Worm (Caenorhabditis elegans): ENCODE measurements around the gene zip-5.

zip-5 gene

ce11 chrV:13298706-13299105 lies 34.4 kb downstream of the zip-5 start:
- TF ChIP-seq lin-13 (tag; optimal IDR thresholded peaks at IDR 0.05) (no peak), snpc-4 (tag; optimal IDR thresholded peaks at IDR 0.05) (no peak), unc-62 (GFP tag; optimal IDR thresholded peaks at IDR 0.05) (no peak), sem-2 (GFP tag; optimal IDR thresholded peaks at IDR 0.05) (no peak), bed-3 (GFP tag; optimal IDR thresholded peaks at IDR 0.05) (no peak), nhr-237 (tag; optimal IDR thresholded peaks at IDR 0.05) (no peak), pha-4 (tag; optimal IDR thresholded peaks at IDR 0.05) (no peak), hlh-1 (tag; optimal IDR thresholded peaks at IDR 0.05) (no peak), mab-5 (tag; optimal IDR thresholded peaks at IDR 0.05) (no peak), nhr-76 (tag; optimal IDR thresholded peaks at IDR 0.05) (no peak), M03D4.4 (tag; optimal IDR thresholded peaks at IDR 0.05) (no peak), ceh-43 (GFP tag; optimal IDR thresholded peaks at IDR 0.05) (no peak)

ce11 chrV:13299398-13299797 lies 35.1 kb downstream of the zip-5 start:
- no peak for TF ChIP-seq ceh-83 (GFP tag; optimal IDR thresholded peaks at IDR 0.05)
- TF ChIP-seq pha-4 (tag; optimal IDR thresholded peaks at IDR 0.05) = no peak
- no peak for TF ChIP-seq cnd-1 (tag; optimal IDR thresholded peaks at IDR 0.05)

- no peak for TF ChIP-seq ces-1 (GFP tag; optimal IDR thresholded peaks at IDR 0.05)
- no peak for TF ChIP-seq M03D4.4 (tag; optimal IDR thresholded peaks at IDR 0.05)
- TF ChIP-seq cnd-1 (tag; optimal IDR thresholded peaks at IDR 0.05) = no peak
- no peak for TF ChIP-seq sem-2 (GFP tag; optimal IDR thresholded peaks at IDR 0.05)
- TF ChIP-seq ceh-39 (tag; optimal IDR thresholded peaks at IDR 0.05) = no peak
- TF ChIP-seq flh-1 (GFP tag; optimal IDR thresholded peaks at IDR 0.05) = no peak
These were observed 36.1 kb downstream of the zip-5 start for ce11 chrV:13300492-13300891.

ce11 chrV:13301443-13301842 lies 37.1 kb downstream of the zip-5 start, which contains the start of gene ceh-79:
TSS of gene ceh-79 (plus strand) at chrV:13301833.
- TF ChIP-seq flh-1 (GFP tag; optimal IDR thresholded peaks at IDR 0.05) (no peak), nhr-76 (tag; optimal IDR thresholded peaks at IDR 0.05) (no peak), unc-120 (tag; optimal IDR thresholded peaks at IDR 0.05; ENCODE audit: poor library complexity, severe bottlenecking) (no peak), nhr-237 (tag; optimal IDR thresholded peaks at IDR 0.05) (no peak), zip-8 (tag; optimal IDR thresholded peaks at IDR 0.05) (no peak), sem-2 (GFP tag; optimal IDR thresholded peaks at IDR 0.05) (no peak), mep-1 (tag; optimal IDR thresholded peaks at IDR 0.05) (no peak), pha-4 (tag; optimal IDR thresholded peaks at IDR 0.05) (no peak), mab-5 (tag; optimal IDR thresholded peaks at IDR 0.05) (no peak), sptf-1 (tag; optimal IDR thresholded peaks at IDR 0.05) (no peak), unc-39 (tag; optimal IDR thresholded peaks at IDR 0.05) (no peak), elt-3 (tag; optimal IDR thresholded peaks at IDR 0.05) (no peak), lin-32 (GFP tag; optimal IDR thresholded peaks at IDR 0.05) (no peak), snpc-4 (tag; optimal IDR thresholded peaks at IDR 0.05) (no peak)

ce11 chrV:13304663-13305188 lies 40.4 kb downstream of the zip-5 start, which contains the start of gene C26E1.2:
TSS of gene C26E1.2 (plus strand) at chrV:13305138.
- TF ChIP-seq nhr-76 (tag; optimal IDR thresholded peaks at IDR 0.05) (no peak), ceh-83 (GFP tag; optimal IDR thresholded peaks at IDR 0.05) (no peak), blmp-1 (tag; optimal IDR thresholded peaks at IDR 0.05) (no peak), lsy-2 (tag; optimal IDR thresholded peaks at IDR 0.05) (no peak), elt-1 (tag; optimal IDR thresholded peaks at IDR 0.05; ENCODE audit: borderline replicate concordance, insufficient read depth) (no peak), drap-1 (GFP tag; optimal IDR thresholded peaks at IDR 0.05) (no peak), flh-1 (GFP tag; optimal IDR thresholded peaks at IDR 0.05) (no peak), nhr-28 (tag; optimal IDR thresholded peaks at IDR 0.05) (no peak), elt-3 (tag; optimal IDR thresholded peaks at IDR 0.05) (no peak), nhr-2 (tag; optimal IDR thresholded peaks at IDR 0.05) (no peak), lin-32 (GFP tag; optimal IDR thresholded peaks at IDR 0.05) (no peak), snpc-4 (tag; optimal IDR thresholded peaks at IDR 0.05) (no peak), ztf-11 (tag; optimal IDR thresholded peaks at IDR 0.05) (no peak), ceh-39 (tag; optimal IDR thresholded peaks at IDR 0.05) (no peak)

ce11 chrV:13308616-13309015 lies 44.3 kb downstream of the zip-5 start, which contains the start of gene C50B6.1:
TSS of gene C50B6.1 (plus strand) at chrV:13308916.
- TF ChIP-seq lin-32 (GFP tag; optimal IDR thresholded peaks at IDR 0.05) (no peak), pha-4 (tag; optimal IDR thresholded peaks at IDR 0.05) (no peak), bed-3 (GFP tag; optimal IDR thresholded peaks at IDR 0.05) (no peak), hlh-1 (tag; optimal IDR thresholded peaks at IDR 0.05) (no peak), sem-2 (GFP tag; optimal IDR thresholded peaks at IDR 0.05) (no peak), zip-8 (tag; optimal IDR thresholded peaks at IDR 0.05) (no peak), sptf-1 (tag; optimal IDR thresholded peaks at IDR 0.05) (no peak), elt-1 (tag; optimal IDR thresholded peaks at IDR 0.05; ENCODE audit: borderline replicate concordance, insufficient read depth) (no peak), M03D4.4 (tag; optimal IDR thresholded peaks at IDR 0.05) (no peak), unc-62 (GFP tag; optimal IDR thresholded peaks at IDR 0.05) (no peak)

Measured in whole organism, mixed stage, embryonic.